Worm (Caenorhabditis elegans) whole organism, mixed stage, embryonic: Measurements from ENCODE around the gene nep-6.
"Not testable (repeated sequence)": the region's sequence is repeated elsewhere in the genome, so short reads cannot be mapped to it uniquely, and the experiment has no call there.

Experiments used
- bed-3 ChIP-seq: fragments of 200-800 bp; sonication (Bioruptor generic); optimal IDR thresholded peaks from 3 replicates; lab custom pipeline; 2018; ENCODE audit warnings: mild to moderate bottlenecking, missing genetic modification characterization, moderate library complexity, missing compliant biosample characterization
- ces-1 ChIP-seq: fragments of 150-350 bp; optimal IDR thresholded peaks from 2 replicates; lab custom pipeline; 2014; ENCODE audit warnings: missing biosample characterization, missing genetic modification reagents, missing genetic modification characterization
- mls-2 ChIP-seq: sonication (generic microtip); optimal IDR thresholded peaks from 2 replicates; lab custom pipeline; 2016; ENCODE audit warnings: mild to moderate bottlenecking, missing genetic modification characterization, moderate library complexity, missing compliant biosample characterization

Gene nep-6

ce11 chrII:3464580-3464979 is 48.0 kb downstream of the nep-6 start, which contains the start of gene C16C8.10:
TSS of gene C16C8.10 (minus strand) at chrII:3464680.
- TF ChIP-seq bed-3; mls-2 (tag; lab: Kevin White, UChicago); ces-1 (GFP tag; lab: Kevin White, UChicago): not testable (repeated sequence)
